Fruit fly (Drosophila melanogaster) whole organism, embryonic: ENCODE results near the gene CG42579.

Source experiments
- CG10274 ChIP-seq: fragments of 200-800 bp; sonication (Bioruptor generic); optimal IDR thresholded peaks from 3 replicates; lab custom pipeline; 2017; ENCODE audit warnings: missing biosample characterization, mild to moderate bottlenecking, missing genetic modification characterization
- CG10366 ChIP-seq: fragments of 200-800 bp; sonication (Bioruptor generic); IDR thresholded peaks from 2 replicates; pipeline ENCODE4 v1.3.6; 2022; ENCODE audit warnings: missing biosample characterization, missing genetic modification characterization
- CG8290 ChIP-seq, 3 experiments: fragments of 200-800 bp; sonication (Bioruptor generic); optimal IDR thresholded peaks; 2 replicates each; lab custom pipeline; 2016 to 2019; ENCODE audit warnings: missing biosample characterization in 3 of 3, missing genetic modification characterization in 3 of 3, mild to moderate bottlenecking in 2 of 3, moderate library complexity in 1 of 3
- CG9727 ChIP-seq: fragments of 200-800 bp; sonication (Bioruptor generic); optimal IDR thresholded peaks from 3 replicates; lab custom pipeline; 2017; ENCODE audit warnings: missing biosample characterization, mild to moderate bottlenecking, missing genetic modification characterization
- CHES-1-like ChIP-seq: fragments of 200-800 bp; sonication (Bioruptor generic); optimal IDR thresholded peaks from 2 replicates; lab custom pipeline; 2016; ENCODE audit warnings: missing biosample characterization, missing genetic modification characterization
- Dp ChIP-seq: fragments of 200-800 bp; sonication (Bioruptor generic); optimal IDR thresholded peaks from 2 replicates; lab custom pipeline; 2018; ENCODE audit warnings: missing biosample characterization, mild to moderate bottlenecking, missing genetic modification characterization, moderate library complexity
- E2f2 ChIP-seq: fragments of 200-800 bp; sonication (Bioruptor generic); IDR thresholded peaks from 2 replicates; pipeline ENCODE4 v1.3.6; 2022; ENCODE audit warnings: missing biosample characterization, missing genetic modification characterization
- Hr39 ChIP-seq: fragments of >200 bp; optimal IDR thresholded peaks from 2 replicates; lab custom pipeline; 2017
- Max ChIP-seq: fragments of 200-800 bp; sonication (Bioruptor generic); optimal IDR thresholded peaks from 2 replicates; lab custom pipeline; 2016; ENCODE audit warnings: missing biosample characterization, mild to moderate bottlenecking, missing genetic modification characterization
- mld ChIP-seq: fragments of 200-800 bp; sonication (Bioruptor generic); IDR thresholded peaks from 3 replicates; pipeline ENCODE4 v1.3.6; 2022; ENCODE audit warnings: missing biosample characterization, missing genetic modification characterization; ENCODE audit not compliant: partially characterized antibody
- tna ChIP-seq: fragments of 200-800 bp; sonication (Bioruptor generic); IDR thresholded peaks from 2 replicates; pipeline ENCODE4 v1.3.6; 2022; ENCODE audit warnings: missing biosample characterization, missing genetic modification characterization; ENCODE audit not compliant: partially characterized antibody

dm6 chrX:20536112-20536511, 8.7 kb downstream of the CG42579 start:
- TF ChIP-seq CG10274 (GFP tag; lab: Kevin White, UChicago) (no peak), CG10366 (GFP tag; lab: Robert Waterston, UW) (no peak), Dp (GFP tag; lab: Kevin White, UChicago) (no peak), tna (no peak), mld (no peak), CG8290 (GFP tag; optimal IDR thresholded peaks at IDR 0.05; lab: Kevin White, UChicago) (no peak), CG8290 (tag; optimal IDR thresholded peaks at IDR 0.05; lab: Kevin White, UChicago) (no peak), CHES-1-like (GFP tag; lab: Kevin White, UChicago) (no peak), CG9727 (GFP tag; lab: Kevin White, UChicago) (no peak), Hr39 (lab: Kevin White, UChicago) (no peak), Max (GFP tag; lab: Kevin White, UChicago) (no peak), E2f2 (GFP tag; lab: Robert Waterston, UW) (no peak)
